In genomic region chr2L:3573907-3574306, dm6 we compare ENCODE assay signal across 1 fruit fly cellular context.
TF ChIP-seq lines count a peak whose summit lies in the region.

No protein-coding gene starts in this region.

TF ChIP-seq in whole organism, embryonic, 481 proteins besides CTCF, POLR2A, EP300 and RAD21 (continued from another document):
- TF ChIP-seq Atf3 (GFP tag; optimal IDR thresholded peaks at IDR 0.05; lab: Kevin White, UChicago) (peak; percentile 75), CG6854 (GFP tag; optimal IDR thresholded peaks at IDR 0.05; lab: Kevin White, UChicago) (no peak), crc (GFP tag; optimal IDR thresholded peaks at IDR 0.05; lab: Kevin White, UChicago) (peak; percentile 41), H15 (GFP tag; IDR thresholded peaks at IDR 0.05; lab: Robert Waterston, UW) (peak; percentile 82), peb (GFP tag; IDR thresholded peaks at IDR 0.05; lab: Robert Waterston, UW) (peak; percentile 75), Sry-β (GFP tag; optimal IDR thresholded peaks at IDR 0.05; lab: Kevin White, UChicago) (peak; percentile 27), ems (GFP tag; optimal IDR thresholded peaks at IDR 0.05; lab: Kevin White, UChicago) (peak; percentile 82), ato (GFP tag; IDR thresholded peaks at IDR 0.05; lab: Robert Waterston, UW; ENCODE audit: partially characterized antibody) (no peak), CG8290 (GFP tag; optimal IDR thresholded peaks at IDR 0.05; lab: Kevin White, UChicago) (peak; percentile 62), CG8290 (tag; optimal IDR thresholded peaks at IDR 0.05; lab: Kevin White, UChicago) (peak; percentile 16 to 79), CG4282 (GFP tag; optimal IDR thresholded peaks at IDR 0.05; lab: Kevin White, UChicago) (no peak), klu (GFP tag; IDR thresholded peaks at IDR 0.05; lab: Robert Waterston, UW) (peak; percentile 36), CG11085 (GFP tag; IDR thresholded peaks at IDR 0.05; lab: Robert Waterston, UW) (0 out of 2 replicates have a peak, but pooled peaks have one; percentile 34), rib (GFP tag; IDR thresholded peaks at IDR 0.05; lab: Robert Waterston, UW) (no peak), CG12236 (GFP tag; optimal IDR thresholded peaks at IDR 0.05; lab: Kevin White, UChicago) (peak; percentile 81), CG34224 (GFP tag; IDR thresholded peaks at IDR 0.05; lab: Robert Waterston, UW; ENCODE audit: partially characterized antibody) (no peak), Fer1 (GFP tag; optimal IDR thresholded peaks at IDR 0.05; lab: Kevin White, UChicago) (no peak), btn (GFP tag; optimal IDR thresholded peaks at IDR 0.05; lab: Kevin White, UChicago) (peak; percentile 80), Camta (GFP tag; optimal IDR thresholded peaks at IDR 0.05; lab: Kevin White, UChicago) (peak; percentile 61), CG4617 (GFP tag; optimal IDR thresholded peaks at IDR 0.05; lab: Kevin White, UChicago; ENCODE audit: borderline replicate concordance) (no peak), luna (GFP tag; optimal IDR thresholded peaks at IDR 0.05; lab: Kevin White, UChicago) (no peak), D19B (GFP tag; optimal IDR thresholded peaks at IDR 0.05; lab: Kevin White, UChicago) (no peak), Scr (GFP tag; IDR thresholded peaks at IDR 0.05; lab: Robert Waterston, UW; ENCODE audit: partially characterized antibody) (no peak), odd (GFP tag; optimal IDR thresholded peaks at IDR 0.05; lab: Kevin White, UChicago) (peak; percentile 77), Usf (GFP tag; optimal IDR thresholded peaks at IDR 0.05; lab: Kevin White, UChicago) (peak; percentile 73), CG17186 (GFP tag; optimal IDR thresholded peaks at IDR 0.05; lab: Kevin White, UChicago) (peak; percentile 35), TFAM (GFP tag; optimal IDR thresholded peaks at IDR 0.05; lab: Kevin White, UChicago) (peak; percentile 23), CG32772 (GFP tag; IDR thresholded peaks at IDR 0.05; lab: Robert Waterston, UW) (peak; percentile 81), Hr78 (GFP tag; optimal IDR thresholded peaks at IDR 0.05; lab: Kevin White, UChicago) (peak in 1 of 2 experiments; percentile 16), CG6813 (GFP tag; optimal IDR thresholded peaks at IDR 0.05; lab: Kevin White, UChicago) (no peak), z (GFP tag; IDR thresholded peaks at IDR 0.05; lab: Robert Waterston, UW) (0 out of 3 replicates have a peak, but pooled peaks have one; percentile 13)
